Fruit fly (Drosophila melanogaster): ENCODE results near the gene Vps33B.
A peak's percentile ranks its signal among the peaks of the same experiment; 100 is the strongest.

The Vps33B gene

dm6 chr3R:25453150-25453680, 20.1 kb upstream of the Vps33B start (continued):
- TF ChIP-seq kay (GFP tag; optimal IDR thresholded peaks at IDR 0.05) (no peak), otp (GFP tag; IDR thresholded peaks at IDR 0.05) (0 out of 3 replicates have a peak, but pooled peaks have one; percentile 26), CG42726 (GFP tag; IDR thresholded peaks at IDR 0.05; ENCODE audit: partially characterized antibody) (no peak), CG3847 (GFP tag; IDR thresholded peaks at IDR 0.05) (no peak), tna (GFP tag; IDR thresholded peaks at IDR 0.05; ENCODE audit: partially characterized antibody) (no peak), tx (GFP tag; optimal IDR thresholded peaks at IDR 0.05) (no peak), disco-r (GFP tag; optimal IDR thresholded peaks at IDR 0.05) (no peak), Bteb2 (GFP tag; optimal IDR thresholded peaks at IDR 0.05) (no peak), fd64A (GFP tag; optimal IDR thresholded peaks at IDR 0.05) (peak; percentile 32), Lhr (GFP tag; optimal IDR thresholded peaks at IDR 0.05) (peak; percentile 4), Meics (GFP tag; optimal IDR thresholded peaks at IDR 0.05) (peak; percentile 38), CG17568 (GFP tag; optimal IDR thresholded peaks at IDR 0.05) (peak; percentile 86), pita (GFP tag; optimal IDR thresholded peaks at IDR 0.05) (no peak), CG15696 (tag; optimal IDR thresholded peaks at IDR 0.05) (peak; percentile 83), toy (GFP tag; IDR thresholded peaks at IDR 0.05) (no peak), CG9437 (GFP tag; optimal IDR thresholded peaks at IDR 0.05) (peak; percentile 14), vvl (GFP tag; IDR thresholded peaks at IDR 0.05) (peak; percentile 22; the same call in 1 of the 2 replicates), CG7271 (tag; optimal IDR thresholded peaks at IDR 0.05) (no peak), Nf-YA (GFP tag; IDR thresholded peaks at IDR 0.05) (0 out of 2 replicates have a peak, but pooled peaks have one; percentile 32), gsb-n (tag; optimal IDR thresholded peaks at IDR 0.05) (peak; percentile 70), zfh1 (GFP tag; IDR thresholded peaks at IDR 0.05) (peak; percentile 59; the same call in 2 of the 3 replicates), pros (GFP tag; optimal IDR thresholded peaks at IDR 0.05) (no peak), Six4 (GFP tag; optimal IDR thresholded peaks at IDR 0.05) (no peak), Lpt (GFP tag; optimal IDR thresholded peaks at IDR 0.05) (no peak), oc (tag; optimal IDR thresholded peaks at IDR 0.05) (peak; percentile 1), CG5245 (GFP tag; optimal IDR thresholded peaks at IDR 0.05) (no peak), Ada2b (GFP tag; IDR thresholded peaks at IDR 0.05) (no peak), twi (tag; optimal IDR thresholded peaks at IDR 0.05) (peak; percentile 25), CG12659 (GFP tag; optimal IDR thresholded peaks at IDR 0.05) (peak; percentile 26), CG10979 (tag; optimal IDR thresholded peaks at IDR 0.05) (no peak), CG8290 (GFP tag; optimal IDR thresholded peaks at IDR 0.05) (no peak), CG8290 (tag; optimal IDR thresholded peaks at IDR 0.05) (peak; percentile 36 to 54), CG6683 (GFP tag; optimal IDR thresholded peaks at IDR 0.05) (no peak), her (GFP tag; optimal IDR thresholded peaks at IDR 0.05) (peak; percentile 22), bbx (GFP tag; IDR thresholded peaks at IDR 0.05; ENCODE audit: partially characterized antibody) (no peak), Bgb (GFP tag; IDR thresholded peaks at IDR 0.05; ENCODE audit: partially characterized antibody) (no peak), ATbp (GFP tag; optimal IDR thresholded peaks at IDR 0.05) (peak; percentile 54), Trl (optimal IDR thresholded peaks at IDR 0.05) (no peak), Trl (GFP tag; optimal IDR thresholded peaks at IDR 0.05) (peak; percentile 19), CG32532 (GFP tag; IDR thresholded peaks at IDR 0.05) (no peak), CG12769 (tag; optimal IDR thresholded peaks at IDR 0.05) (no peak), Aef1 (GFP tag; IDR thresholded peaks at IDR 0.05) (no peak), lola (GFP tag; optimal IDR thresholded peaks at IDR 0.05) (peak in 1 of 3 experiments; percentile 68), aop (GFP tag; IDR thresholded peaks at IDR 0.05) (no peak), CG8944 (GFP tag; optimal IDR thresholded peaks at IDR 0.05) (no peak), Abd-B (GFP tag; optimal IDR thresholded peaks at IDR 0.05) (no peak), z (GFP tag; IDR thresholded peaks at IDR 0.05) (no peak), CG12391 (tag; optimal IDR thresholded peaks at IDR 0.05) (peak; percentile 66), CG15601 (tag; optimal IDR thresholded peaks at IDR 0.05) (peak; percentile 67), CG6813 (GFP tag; optimal IDR thresholded peaks at IDR 0.05) (peak; percentile 64), Camta (GFP tag; optimal IDR thresholded peaks at IDR 0.05) (no peak)
